Fruit fly (Drosophila melanogaster): ENCODE data around the gene RpL17.

RpL17 gene

DNA sequence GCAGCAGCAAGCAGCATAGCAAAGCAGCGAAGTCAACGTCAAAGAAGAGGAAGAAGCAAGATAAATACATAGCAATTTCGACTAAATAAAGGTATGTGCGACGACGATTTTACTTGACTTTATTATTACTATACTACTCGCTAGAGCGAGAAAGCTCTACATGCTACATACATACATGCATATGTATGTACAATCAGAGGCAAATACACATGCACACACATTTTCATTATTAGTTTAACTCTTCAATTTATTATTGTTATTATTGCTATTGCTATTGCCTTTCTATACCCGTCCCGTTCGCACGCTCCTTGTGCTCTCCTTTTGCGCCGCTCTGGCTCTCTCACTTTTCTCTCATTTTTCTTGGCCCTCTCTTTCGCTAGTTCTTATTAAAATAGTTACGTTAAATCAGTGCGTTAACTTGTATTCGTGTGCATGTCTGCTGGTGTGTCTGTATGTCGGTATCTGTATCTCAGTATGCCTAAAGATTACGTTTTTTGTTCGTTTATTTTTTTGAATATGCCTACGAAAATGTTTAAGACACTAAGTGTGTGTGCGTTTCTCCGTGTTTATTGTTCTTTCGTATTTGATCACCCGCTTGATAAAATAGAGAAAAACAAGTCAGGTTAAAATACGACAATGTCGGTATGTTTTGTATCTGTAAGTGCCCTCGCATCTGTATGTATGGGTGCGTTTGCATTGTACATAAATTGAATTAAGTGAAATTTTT, 43.6 kb downstream of the RpL17 start:
- peak; percentile 16 for TF ChIP-seq CG17801 (GFP tag; optimal IDR thresholded peaks at IDR 0.05; ENCODE audit: partially characterized antibody)

DNA sequence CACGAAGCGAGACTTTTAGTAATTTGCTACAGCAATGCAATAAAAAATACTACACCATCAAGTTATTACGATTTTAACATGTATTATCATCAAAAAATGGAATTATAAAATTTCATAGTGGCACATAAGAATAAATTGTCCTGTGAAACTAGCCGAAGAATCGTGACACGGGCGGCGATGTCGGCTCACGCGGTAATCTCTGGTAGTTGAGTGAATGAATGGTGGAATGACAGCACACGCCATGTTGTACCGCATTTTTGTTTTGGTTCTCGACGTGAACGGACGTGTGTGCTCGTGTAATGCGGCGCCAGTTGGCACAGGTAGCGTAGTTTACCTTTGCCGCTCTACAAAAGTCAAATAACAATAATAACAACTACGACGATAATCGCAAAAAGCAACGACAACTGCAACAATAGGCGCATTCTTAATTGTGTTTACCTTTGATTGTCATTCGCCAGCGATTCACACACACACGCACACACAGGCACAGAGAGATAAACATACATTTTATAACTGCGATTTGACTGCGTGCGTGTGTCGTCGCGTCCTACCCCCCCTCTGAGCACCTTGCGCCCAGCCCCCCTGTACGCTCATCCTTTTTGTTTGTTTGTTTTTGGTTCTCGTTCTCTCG, 44.7 kb downstream of the RpL17 start, which contains the start of gene CG14441:
CG14441 (plus strand) TSS at position 254 of the 631 bp plus-strand sequence.
- TF ChIP-seq CG17801 (GFP tag; optimal IDR thresholded peaks at IDR 0.05; ENCODE audit: partially characterized antibody): peak; percentile 87

DNA sequence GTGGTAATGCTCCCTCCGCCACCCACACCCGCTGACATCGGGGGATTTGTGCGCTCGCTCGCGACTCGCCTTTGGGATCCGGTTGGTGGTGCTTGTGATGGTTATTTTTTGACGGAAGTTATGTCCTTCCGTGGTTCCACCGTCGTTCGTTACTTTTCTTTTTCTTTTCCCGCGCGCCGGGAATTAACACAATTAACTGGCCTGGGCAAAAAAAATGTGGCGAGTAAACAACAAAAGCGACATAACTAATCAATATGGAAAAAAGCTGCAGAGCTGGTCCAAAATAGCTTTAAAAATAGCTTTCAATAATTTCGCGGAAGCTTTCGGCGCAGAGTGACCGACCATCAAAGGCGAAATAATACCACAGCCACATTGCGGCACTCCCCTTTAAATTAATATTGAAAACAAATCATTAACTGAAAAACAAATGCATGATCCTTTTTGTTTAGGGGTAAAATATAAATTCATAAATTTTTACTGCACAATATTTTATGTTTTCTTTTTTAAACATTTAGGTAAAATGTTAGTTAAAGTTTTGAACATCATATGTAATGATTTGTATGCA, 45.7 kb downstream of the RpL17 start, which contains the start of gene CG14440:
CG14440 (minus strand) TSS at position 320 of the 565 bp plus-strand sequence.
- peak; percentile 24 for TF ChIP-seq CG17801 (GFP tag; optimal IDR thresholded peaks at IDR 0.05; ENCODE audit: partially characterized antibody)

DNA sequence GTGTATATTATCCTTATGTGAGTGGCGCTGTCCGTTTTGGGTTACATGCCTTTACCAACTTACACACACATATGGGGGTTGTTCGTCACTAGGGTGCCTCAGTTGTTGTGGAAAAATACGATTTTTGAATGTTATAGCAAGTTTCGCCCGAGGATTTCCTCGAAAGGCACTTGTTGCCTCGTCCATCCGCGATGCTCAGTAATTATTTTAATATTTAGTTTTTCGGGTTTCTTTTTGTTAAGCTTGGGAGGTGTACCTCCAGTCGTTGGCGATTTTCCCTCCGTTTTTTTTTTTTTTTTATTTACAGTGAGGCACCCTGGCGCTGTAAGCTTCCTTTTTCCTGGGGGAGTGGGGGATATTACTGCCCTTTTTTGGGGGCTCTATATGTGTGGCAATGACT, 47.6 kb downstream of the RpL17 start:
- peak; percentile 8 for TF ChIP-seq CG17801 (GFP tag; optimal IDR thresholded peaks at IDR 0.05; ENCODE audit: partially characterized antibody)

DNA sequence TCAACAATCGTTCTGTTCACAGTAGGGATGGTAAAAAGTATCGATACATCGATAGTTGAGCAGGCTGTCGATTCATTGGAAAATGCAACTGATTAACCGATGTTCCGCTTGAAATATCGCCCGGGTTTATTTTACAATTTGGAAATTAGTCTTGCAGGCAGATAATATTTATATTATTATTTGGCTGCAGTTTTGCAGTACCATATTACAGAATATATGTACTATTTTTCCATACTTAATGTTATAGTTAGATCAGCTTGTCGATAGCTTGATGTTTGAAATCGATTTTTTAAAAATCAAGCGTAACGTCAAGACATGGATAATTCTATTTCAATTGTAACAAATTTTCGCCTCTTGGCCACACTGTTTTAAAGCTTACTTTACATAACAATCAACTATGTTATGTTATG, 49.1 kb downstream of the RpL17 start, which contains the start of gene CG14442:
CG14442 (minus strand) TSS at position 29 of the 410 bp plus-strand sequence.
- TF ChIP-seq CG17801 (GFP tag; optimal IDR thresholded peaks at IDR 0.05; ENCODE audit: partially characterized antibody): peak; percentile 37

DNA sequence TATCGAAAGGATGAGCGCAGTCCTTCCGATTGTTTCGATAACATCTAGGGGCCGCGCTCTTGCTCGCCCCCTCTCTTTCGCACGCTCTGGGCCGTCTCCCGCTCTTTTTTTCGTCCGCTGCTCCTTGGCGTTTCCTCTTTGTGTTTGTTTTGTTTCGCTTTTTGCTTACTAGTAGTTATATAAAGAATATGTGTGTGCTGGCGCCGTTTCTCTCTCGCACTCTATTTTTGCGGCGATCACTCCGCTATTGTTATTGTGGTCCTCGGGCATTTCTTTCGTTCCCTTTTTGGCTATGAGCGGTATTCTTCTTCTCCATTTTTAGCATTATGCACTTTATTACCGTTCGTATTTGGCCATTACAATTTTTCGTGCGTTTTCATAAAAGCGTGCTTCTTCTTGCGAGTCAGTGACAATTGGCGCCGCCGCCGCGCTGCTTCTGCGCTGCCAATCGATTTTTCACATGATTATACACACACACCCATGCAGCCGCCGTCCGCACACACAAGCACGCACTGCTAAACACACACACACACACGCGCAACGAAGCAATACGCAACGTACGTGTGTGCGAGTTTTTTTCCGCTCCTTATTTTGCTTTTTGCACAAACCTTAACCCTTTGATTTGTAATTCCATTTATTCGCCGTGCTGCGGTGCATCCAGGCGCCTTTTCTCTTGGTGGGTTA, 49.8 kb downstream of the RpL17 start:
- TF ChIP-seq CG17801 (GFP tag; optimal IDR thresholded peaks at IDR 0.05; ENCODE audit: partially characterized antibody): peak; percentile 22
